Fruit fly (Drosophila melanogaster) whole organism, embryonic: ENCODE measurements around the gene kis.

Source experiments
- ATbp ChIP-seq: fragments of 200-800 bp; sonication (Bioruptor generic); optimal IDR thresholded peaks from 2 replicates; lab custom pipeline; 2017; ENCODE audit warnings: missing biosample characterization, mild to moderate bottlenecking, missing genetic modification characterization, missing genetic modification reagents
- Atf-2 ChIP-seq: fragments of 200-800 bp; sonication (Bioruptor generic); optimal IDR thresholded peaks from 2 replicates; lab custom pipeline; 2016; ENCODE audit warnings: missing biosample characterization, missing genetic modification characterization
- CG10431 ChIP-seq: fragments of 200-800 bp; sonication (Bioruptor generic); optimal IDR thresholded peaks from 3 replicates; lab custom pipeline; 2018; ENCODE audit warnings: missing biosample characterization, mild to moderate bottlenecking, missing genetic modification characterization
- CG12155 ChIP-seq: fragments of 200-800 bp; sonication (Bioruptor generic); optimal IDR thresholded peaks from 3 replicates; lab custom pipeline; 2016; ENCODE audit warnings: missing biosample characterization, missing genetic modification characterization
- CG12942 ChIP-seq: fragments of 200-800 bp; sonication (Bioruptor generic); optimal IDR thresholded peaks from 3 replicates; lab custom pipeline; 2016; ENCODE audit warnings: missing biosample characterization, missing genetic modification characterization
- CG13287 ChIP-seq: fragments of 200-800 bp; sonication (Bioruptor generic); IDR thresholded peaks from 2 replicates; pipeline ENCODE4 v1.3.6; 2022; ENCODE audit warnings: missing biosample characterization, missing genetic modification characterization; ENCODE audit not compliant: partially characterized antibody
- CG15073 ChIP-seq: fragments of 200-800 bp; sonication (Bioruptor generic); optimal IDR thresholded peaks from 2 replicates; lab custom pipeline; 2016; ENCODE audit warnings: missing biosample characterization, missing genetic modification characterization
- CG16779 ChIP-seq: fragments of 200-800 bp; sonication (Bioruptor generic); IDR thresholded peaks from 2 replicates; pipeline ENCODE4 v1.3.6; 2022; ENCODE audit warnings: missing biosample characterization, missing genetic modification characterization
- CG17612 ChIP-seq: fragments of 200-800 bp; sonication (Bioruptor generic); IDR thresholded peaks from 2 replicates; pipeline ENCODE4 v1.3.6; 2022; ENCODE audit warnings: missing biosample characterization, missing genetic modification characterization
- CG18262 ChIP-seq: fragments of 200-800 bp; optimal IDR thresholded peaks from 3 replicates; lab custom pipeline; 2019; ENCODE audit warnings: missing biosample characterization, mild to moderate bottlenecking, missing genetic modification characterization, moderate library complexity
- CG2120 ChIP-seq: fragments of 200-800 bp; sonication (Bioruptor generic); optimal IDR thresholded peaks from 3 replicates; lab custom pipeline; 2016; ENCODE audit warnings: missing biosample characterization, missing genetic modification characterization
- CG2712 ChIP-seq: fragments of 200-800 bp; optimal IDR thresholded peaks from 3 replicates; lab custom pipeline; 2019; ENCODE audit warnings: missing biosample characterization, mild to moderate bottlenecking, missing genetic modification characterization, moderate library complexity
- CG34224 ChIP-seq: fragments of 200-800 bp; sonication (Bioruptor generic); IDR thresholded peaks from 3 replicates; pipeline ENCODE4 v1.3.6; 2022; ENCODE audit warnings: missing biosample characterization, missing genetic modification characterization; ENCODE audit not compliant: partially characterized antibody
- CG3726 ChIP-seq: fragments of 200-800 bp; sonication (Bioruptor generic); IDR thresholded peaks from 3 replicates; pipeline ENCODE4, ENCODE4 v1.3.6; 2022; ENCODE audit warnings: missing biosample characterization, missing genetic modification characterization
- CG4282 ChIP-seq: fragments of 200-800 bp; sonication (Bioruptor generic); optimal IDR thresholded peaks from 2 replicates; lab custom pipeline; 2016; ENCODE audit warnings: missing biosample characterization, missing genetic modification characterization
- CG6254 ChIP-seq: fragments of 200-800 bp; sonication (Bioruptor generic); optimal IDR thresholded peaks from 3 replicates; lab custom pipeline; 2017; ENCODE audit warnings: mild to moderate bottlenecking, missing biosample characterization, missing genetic modification reagents, missing genetic modification characterization
- CG8089 ChIP-seq: fragments of 200-800 bp; sonication (Bioruptor generic); optimal IDR thresholded peaks from 3 replicates; lab custom pipeline; 2016; ENCODE audit warnings: missing biosample characterization, missing genetic modification characterization
- CG9797 ChIP-seq: fragments of 200-800 bp; sonication (Bioruptor generic); optimal IDR thresholded peaks from 3 replicates; lab custom pipeline; 2018; ENCODE audit warnings: missing biosample characterization, mild to moderate bottlenecking, missing genetic modification characterization
- Dek ChIP-seq: fragments of 200-800 bp; sonication (Bioruptor generic); optimal IDR thresholded peaks from 3 replicates; lab custom pipeline; 2019; ENCODE audit warnings: missing biosample characterization, mild to moderate bottlenecking, missing genetic modification characterization, moderate library complexity
- Doc3 ChIP-seq: fragments of 200-800 bp; sonication (Bioruptor generic); IDR thresholded peaks from 3 replicates; pipeline ENCODE4 v1.3.6; 2022; ENCODE audit warnings: missing biosample characterization, missing genetic modification characterization; ENCODE audit not compliant: partially characterized antibody
- Dref ChIP-seq: fragments of 200-800 bp; sonication (Bioruptor generic); IDR thresholded peaks from 2 replicates; pipeline ENCODE4 v1.3.6; 2022; ENCODE audit warnings: missing biosample characterization, missing genetic modification characterization
- E2f2 ChIP-seq: fragments of 200-800 bp; sonication (Bioruptor generic); IDR thresholded peaks from 2 replicates; pipeline ENCODE4 v1.3.6; 2022; ENCODE audit warnings: missing biosample characterization, missing genetic modification characterization
- ERR ChIP-seq: fragments of 200-800 bp; sonication (Bioruptor generic); optimal IDR thresholded peaks from 2 replicates; lab custom pipeline; 2016; ENCODE audit warnings: missing biosample characterization, missing genetic modification characterization
- Eip74EF ChIP-seq, 2 experiments: fragments of 200-800 bp in 1 of 2; fragments of >200 bp in 1 of 2; sonication (Bioruptor generic) in 1 of 2; optimal IDR thresholded peaks; 2 replicates each; lab custom pipeline; 2017 to 2019; ENCODE audit warnings: missing biosample characterization in 2 of 2, missing genetic modification characterization in 2 of 2, mild to moderate bottlenecking in 1 of 2, moderate library complexity in 1 of 2
- Elba2 ChIP-seq: fragments of 200-800 bp; sonication (Bioruptor generic); optimal IDR thresholded peaks from 3 replicates; lab custom pipeline; 2016; ENCODE audit warnings: missing biosample characterization, missing genetic modification characterization
- Ets65A ChIP-seq: fragments of 200-800 bp; sonication (Bioruptor generic); peaks from one replicate; lab custom pipeline; 2016; ENCODE audit warnings: missing biosample characterization, missing genetic modification characterization
- Ets97D ChIP-seq: fragments of 200-800 bp; sonication (Bioruptor generic); optimal IDR thresholded peaks from 3 replicates; lab custom pipeline; 2016; ENCODE audit warnings: missing biosample characterization, missing genetic modification characterization
- Fer3 ChIP-seq: fragments of 200-800 bp; sonication (Bioruptor generic); optimal IDR thresholded peaks from 2 replicates; lab custom pipeline; 2018; ENCODE audit warnings: missing biosample characterization, mild to moderate bottlenecking, missing genetic modification characterization, moderate library complexity
- H2.0 ChIP-seq: fragments of 200-800 bp; sonication (Bioruptor generic); IDR thresholded peaks from 2 replicates; pipeline ENCODE4 v1.3.6; 2022; ENCODE audit warnings: missing biosample characterization, missing genetic modification characterization
- Max ChIP-seq: fragments of 200-800 bp; sonication (Bioruptor generic); optimal IDR thresholded peaks from 2 replicates; lab custom pipeline; 2016; ENCODE audit warnings: missing biosample characterization, mild to moderate bottlenecking, missing genetic modification characterization
- Mes4 ChIP-seq: fragments of 200-800 bp; sonication (Bioruptor generic); optimal IDR thresholded peaks from 2 replicates; lab custom pipeline; 2016; ENCODE audit warnings: missing biosample characterization, missing genetic modification characterization
- NK7.1 ChIP-seq: fragments of 200-800 bp; sonication (Bioruptor generic); optimal IDR thresholded peaks from 3 replicates; lab custom pipeline; 2016; ENCODE audit warnings: missing biosample characterization, missing genetic modification characterization
- TFAM ChIP-seq: fragments of 200-800 bp; sonication (Bioruptor generic); optimal IDR thresholded peaks from 2 replicates; lab custom pipeline; 2017; ENCODE audit warnings: missing biosample characterization, missing genetic modification characterization, inconsistent platforms
- ase ChIP-seq: fragments of 200-800 bp; sonication (Bioruptor generic); IDR thresholded peaks from 3 replicates; pipeline ENCODE4 v1.3.6; 2022; ENCODE audit warnings: missing biosample characterization, missing genetic modification characterization
- chinmo ChIP-seq: fragments of 200-800 bp; sonication (Bioruptor generic); IDR thresholded peaks from 4 replicates; pipeline ENCODE4 v1.3.6; 2022; ENCODE audit warnings: missing biosample characterization, missing genetic modification characterization; ENCODE audit not compliant: partially characterized antibody
- dpn ChIP-seq, 2 experiments: fragments of 200-800 bp; sonication (Bioruptor generic); optimal IDR thresholded peaks; 3 replicates each; lab custom pipeline; 2016; ENCODE audit warnings: missing biosample characterization in 2 of 2, missing genetic modification characterization in 2 of 2
- fd102C ChIP-seq: fragments of 200-800 bp; sonication (Bioruptor generic); optimal IDR thresholded peaks from 2 replicates; lab custom pipeline; 2018; ENCODE audit warnings: missing biosample characterization, mild to moderate bottlenecking, missing genetic modification characterization, moderate library complexity
- gcm ChIP-seq: fragments of 200-800 bp; sonication (Bioruptor generic); optimal IDR thresholded peaks from 2 replicates; lab custom pipeline; 2019; ENCODE audit warnings: missing biosample characterization, mild to moderate bottlenecking, missing genetic modification characterization, moderate library complexity
- ham ChIP-seq: fragments of 200-800 bp; sonication (Bioruptor generic); IDR thresholded peaks from 2 replicates; pipeline ENCODE4 v1.3.6; 2022; ENCODE audit warnings: missing biosample characterization, missing genetic modification characterization
- lmd ChIP-seq: fragments of 200-800 bp; sonication (Bioruptor generic); IDR thresholded peaks from 2 replicates; pipeline ENCODE4 v1.3.6; 2022; ENCODE audit warnings: missing biosample characterization, missing genetic modification characterization
- nau ChIP-seq: fragments of 200-800 bp; sonication (Bioruptor generic); optimal IDR thresholded peaks from 3 replicates; lab custom pipeline; 2017; ENCODE audit warnings: missing biosample characterization, mild to moderate bottlenecking, missing genetic modification characterization, missing genetic modification reagents
- pan ChIP-seq, 4 experiments: fragments of >200 bp in 3 of 4; fragments of 200-800 bp in 1 of 4; sonication (Bioruptor generic) in 1 of 4; optimal IDR thresholded peaks in 3 of 4; IDR thresholded peaks in 1 of 4; 2 replicates each; pipeline versions ENCODE4 v1.3.6 to Lab custom; 2017 to 2022; ENCODE audit warnings: missing biosample characterization in 2 of 4, missing genetic modification characterization in 2 of 4, mixed read lengths in 1 of 4
- phol ChIP-seq: fragments of 200-800 bp; sonication (Bioruptor generic); optimal IDR thresholded peaks from 3 replicates; lab custom pipeline; 2018; ENCODE audit warnings: missing biosample characterization, mild to moderate bottlenecking, missing genetic modification characterization, moderate library complexity
- ro ChIP-seq: fragments of 200-800 bp; sonication (Bioruptor generic); IDR thresholded peaks from 2 replicates; pipeline ENCODE4 v1.3.6; 2022; ENCODE audit warnings: missing biosample characterization, missing genetic modification characterization
- so ChIP-seq: fragments of 200-800 bp; sonication (Bioruptor generic); IDR thresholded peaks from 3 replicates; pipeline ENCODE4 v1.3.6; 2022; ENCODE audit warnings: missing biosample characterization, missing genetic modification characterization
- stwl ChIP-seq: fragments of 200-800 bp; sonication (Bioruptor generic); optimal IDR thresholded peaks from 3 replicates; lab custom pipeline; 2018; ENCODE audit warnings: missing biosample characterization, mild to moderate bottlenecking, missing genetic modification characterization, moderate library complexity
- vvl ChIP-seq: fragments of 200-800 bp; sonication (Bioruptor generic); IDR thresholded peaks from 2 replicates; pipeline ENCODE4 v1.3.6; 2022; ENCODE audit warnings: missing biosample characterization, missing genetic modification characterization
- wor ChIP-seq: fragments of 200-800 bp; sonication (Bioruptor generic); IDR thresholded peaks from 2 replicates; pipeline ENCODE4 v1.3.6; 2022; ENCODE audit warnings: missing biosample characterization, missing genetic modification characterization

The kis gene

dm6 chr2L:297480-298284 lies 47.1 kb upstream of the kis start, which contains the start of gene Pi3K21B (continued):
- peak; percentile 61 for TF ChIP-seq Elba2 (GFP tag; lab: Kevin White, UChicago)
- TF ChIP-seq ro, result peak; percentile 43; the same call in 1 of the 2 replicates
- TF ChIP-seq CG18262, result peak; percentile 88
- peak; percentile 43 for TF ChIP-seq Dref (GFP tag; lab: Robert Waterston, UW)
- peak; percentile 67 for TF ChIP-seq CG15073 (GFP tag; lab: Kevin White, UChicago)
- TF ChIP-seq CG2712 (tag; lab: Kevin White, UChicago), result peak; percentile 92
- TF ChIP-seq vvl (GFP tag; lab: Robert Waterston, UW), result peak; percentile 91
- peak; percentile 48; the same call in 1 of the 3 replicates for TF ChIP-seq CG34224
- peak; percentile 88 for TF ChIP-seq E2f2
- peak; percentile 77 for TF ChIP-seq CG6254 (GFP tag; lab: Kevin White, UChicago)
- TF ChIP-seq CG4282 (GFP tag; lab: Kevin White, UChicago), result peak; percentile 92
- TF ChIP-seq chinmo, result 0 out of 4 replicates have a peak, but pooled peaks have one; percentile 70
- peak; percentile 80 for TF ChIP-seq Mes4 (GFP tag; lab: Kevin White, UChicago)
- peak; percentile 76 for TF ChIP-seq ase (GFP tag; lab: Robert Waterston, UW)
- TF ChIP-seq Dek (tag; lab: Kevin White, UChicago), result peak; percentile 91
- TF ChIP-seq lmd (GFP tag; lab: Robert Waterston, UW), result peak; percentile 90
- TF ChIP-seq stwl (tag; lab: Kevin White, UChicago), result peak; percentile 93
- TF ChIP-seq CG10431, result peak; percentile 78
- TF ChIP-seq pan (optimal IDR thresholded peaks at IDR 0.05; lab: Kevin White, UChicago), result no peak
- TF ChIP-seq pan (GFP tag; optimal IDR thresholded peaks at IDR 0.05 in 1 of 2, IDR thresholded peaks at IDR 0.05 in 1 of 2), result peak in 1 of 2 experiments; percentile 75
- peak; percentile 44; the same call in 1 of the 2 replicates for TF ChIP-seq CG13287
- peak; percentile 96 for TF ChIP-seq CG2120 (GFP tag; lab: Kevin White, UChicago)
- TF ChIP-seq TFAM, result no peak
- TF ChIP-seq Ets97D, result peak; percentile 88
- TF ChIP-seq CG16779 (GFP tag; lab: Robert Waterston, UW), result peak; percentile 82
- TF ChIP-seq Atf-2 (GFP tag; lab: Kevin White, UChicago), result peak; percentile 87
- TF ChIP-seq CG12942 (GFP tag; lab: Kevin White, UChicago), result peak; percentile 94
- peak; percentile 54 for TF ChIP-seq nau (GFP tag; lab: Kevin White, UChicago)
- TF ChIP-seq ATbp (GFP tag; lab: Kevin White, UChicago), result peak; percentile 51
- peak; percentile 46 for TF ChIP-seq CG9797 (GFP tag; lab: Kevin White, UChicago)
- peak; percentile 93 to 94 for TF ChIP-seq dpn (GFP tag; optimal IDR thresholded peaks at IDR 0.05; lab: Kevin White, UChicago)
- peak; percentile 59 for TF ChIP-seq NK7.1
- TF ChIP-seq CG12155 (GFP tag; lab: Kevin White, UChicago), result peak; percentile 92
- TF ChIP-seq Max (GFP tag; lab: Kevin White, UChicago), result peak; percentile 88
- no peak for TF ChIP-seq fd102C (GFP tag; lab: Kevin White, UChicago)
- TF ChIP-seq CG8089 (GFP tag; lab: Kevin White, UChicago), result peak; percentile 88
- peak; percentile 83 for TF ChIP-seq so
- peak; percentile 74 for TF ChIP-seq gcm (GFP tag; lab: Kevin White, UChicago)
- peak; percentile 75 for TF ChIP-seq wor (GFP tag; lab: Robert Waterston, UW)
- TF ChIP-seq CG3726 (GFP tag; lab: Robert Waterston, UW), result peak; percentile 75; the same call in 1 of the 3 replicates
- peak; percentile 93 for TF ChIP-seq phol
- TF ChIP-seq Eip74EF (GFP tag; optimal IDR thresholded peaks at IDR 0.05; lab: Kevin White, UChicago), result peak in 1 of 2 experiments; percentile 65
- TF ChIP-seq H2.0 (GFP tag; lab: Robert Waterston, UW), result peak; percentile 84
- TF ChIP-seq ham (GFP tag; lab: Robert Waterston, UW), result peak; percentile 83
- no peak for TF ChIP-seq Doc3
- TF ChIP-seq Ets65A (GFP tag; lab: Kevin White, UChicago), result peak; percentile 100
- peak; percentile 52; the same call in 1 of the 2 replicates for TF ChIP-seq CG17612 (GFP tag; lab: Robert Waterston, UW)
- peak; percentile 89 for TF ChIP-seq Fer3 (tag; lab: Kevin White, UChicago)
- peak; percentile 81 for TF ChIP-seq ERR
